Fruit fly (Drosophila melanogaster) whole organism, prepupa: ENCODE measurements around the gene CG17717.
A peak's percentile ranks its signal among the peaks of the same experiment; 100 is the strongest.

Experiments
- Blimp-1 ChIP-seq: fragments of 200-800 bp; sonication (Bioruptor generic); optimal IDR thresholded peaks from 3 replicates; lab custom pipeline; 2017; ENCODE audit warnings: missing biosample characterization, missing genetic modification characterization, mild to moderate bottlenecking, moderate library complexity, missing genetic modification reagents
- CG10669 ChIP-seq: fragments of 200-800 bp; sonication (Bioruptor generic); optimal IDR thresholded peaks from 3 replicates; lab custom pipeline; 2018; ENCODE audit warnings: missing biosample characterization, mild to moderate bottlenecking, missing genetic modification characterization, moderate library complexity
- CG11294 ChIP-seq: fragments of 200-800 bp; sonication (Bioruptor generic); IDR thresholded peaks from 2 replicates; pipeline ENCODE4 v1.3.6; 2022; ENCODE audit warnings: missing biosample characterization, missing genetic modification characterization
- CG11762 ChIP-seq: fragments of 200-800 bp; sonication (Bioruptor generic); optimal IDR thresholded peaks from 3 replicates; lab custom pipeline; 2016; ENCODE audit warnings: missing biosample characterization, missing genetic modification characterization; ENCODE audit not compliant: insufficient read depth
- CG11902 ChIP-seq: fragments of 200-800 bp; sonication (Bioruptor generic); optimal IDR thresholded peaks from 3 replicates; lab custom pipeline; 2016; ENCODE audit warnings: missing biosample characterization, missing genetic modification characterization
- CG1621 ChIP-seq: fragments of 200-800 bp; sonication (Bioruptor generic); optimal IDR thresholded peaks from 3 replicates; lab custom pipeline; 2018; ENCODE audit warnings: missing biosample characterization, mild to moderate bottlenecking, missing genetic modification characterization
- CG16779 ChIP-seq: fragments of 200-800 bp; sonication (Bioruptor generic); optimal IDR thresholded peaks from 3 replicates; lab custom pipeline; 2017; ENCODE audit warnings: missing biosample characterization, mild to moderate bottlenecking, missing genetic modification characterization
- CG3919 ChIP-seq: fragments of 200-800 bp; sonication (Bioruptor generic); optimal IDR thresholded peaks from 3 replicates; lab custom pipeline; 2016; ENCODE audit warnings: missing biosample characterization, missing genetic modification characterization
- CG4318 ChIP-seq: fragments of 200-800 bp; sonication (Bioruptor generic); optimal IDR thresholded peaks from 3 replicates; lab custom pipeline; 2017; ENCODE audit warnings: missing biosample characterization, mild to moderate bottlenecking, missing genetic modification characterization
- CG6163 ChIP-seq: fragments of 200-800 bp; sonication (Bioruptor generic); IDR thresholded peaks from 3 replicates; pipeline ENCODE4 v1.3.6; 2022; ENCODE audit warnings: missing biosample characterization, missing genetic modification characterization
- CG6276 ChIP-seq: fragments of 200-800 bp; sonication (Bioruptor generic); optimal IDR thresholded peaks from 2 replicates; lab custom pipeline; 2017; ENCODE audit warnings: missing biosample characterization, mild to moderate bottlenecking, missing genetic modification characterization
- CG6792 ChIP-seq: fragments of 200-800 bp; sonication (Bioruptor generic); optimal IDR thresholded peaks from 3 replicates; lab custom pipeline; 2016; ENCODE audit warnings: missing biosample characterization, missing genetic modification characterization
- CG7368 ChIP-seq: fragments of 200-800 bp; sonication (Bioruptor generic); optimal IDR thresholded peaks from 3 replicates; lab custom pipeline; 2016; ENCODE audit warnings: missing biosample characterization, missing genetic modification characterization
- CG8119 ChIP-seq: fragments of 200-800 bp; sonication (Bioruptor generic); IDR thresholded peaks from 3 replicates; pipeline ENCODE4 v1.3.6; 2022; ENCODE audit warnings: missing biosample characterization, missing genetic modification characterization
- CG8319 ChIP-seq: fragments of 200-800 bp; sonication (Bioruptor generic); optimal IDR thresholded peaks from 3 replicates; lab custom pipeline; 2016; ENCODE audit warnings: missing biosample characterization, missing genetic modification characterization
- CG8632 ChIP-seq: fragments of 200-800 bp; sonication (Bioruptor generic); optimal IDR thresholded peaks from 3 replicates; lab custom pipeline; 2016; ENCODE audit warnings: missing biosample characterization, missing genetic modification characterization
- CG9139 ChIP-seq: fragments of 200-800 bp; sonication (Bioruptor generic); optimal IDR thresholded peaks from 3 replicates; lab custom pipeline; 2017; ENCODE audit warnings: missing biosample characterization, mild to moderate bottlenecking, missing genetic modification characterization
- Eip75B ChIP-seq: fragments of 200-800 bp; sonication (Bioruptor generic); optimal IDR thresholded peaks from 3 replicates; lab custom pipeline; 2016; ENCODE audit warnings: missing biosample characterization, missing genetic modification characterization
- Eip78C ChIP-seq: fragments of 200-800 bp; sonication (Bioruptor generic); peaks from one replicate; lab custom pipeline; 2016; ENCODE audit warnings: missing biosample characterization, missing genetic modification characterization
- Hr38 ChIP-seq: sonication (Bioruptor generic); optimal IDR thresholded peaks from 2 replicates; lab custom pipeline; 2016; ENCODE audit warnings: missing biosample characterization, missing genetic modification characterization
- Hr4 ChIP-seq: fragments of 200-800 bp; sonication (Bioruptor generic); optimal IDR thresholded peaks from 3 replicates; lab custom pipeline; 2016; ENCODE audit warnings: missing biosample characterization, missing genetic modification characterization
- Lpt ChIP-seq: fragments of 200-800 bp; sonication (Bioruptor generic); optimal IDR thresholded peaks from 3 replicates; lab custom pipeline; 2016; ENCODE audit warnings: missing biosample characterization, missing genetic modification characterization
- Met ChIP-seq: fragments of 200-800 bp; sonication (Bioruptor generic); optimal IDR thresholded peaks from 3 replicates; lab custom pipeline; 2016; ENCODE audit warnings: missing biosample characterization, missing genetic modification characterization
- OdsH ChIP-seq: fragments of 200-800 bp; sonication (Bioruptor generic); optimal IDR thresholded peaks from 3 replicates; lab custom pipeline; 2016; ENCODE audit warnings: missing biosample characterization, missing genetic modification characterization
- Smox ChIP-seq: fragments of 200-800 bp; sonication (Bioruptor generic); optimal IDR thresholded peaks from 3 replicates; lab custom pipeline; 2016; ENCODE audit warnings: missing biosample characterization, missing genetic modification characterization
- Sox102F ChIP-seq: fragments of 200-800 bp; sonication (Bioruptor generic); optimal IDR thresholded peaks from 2 replicates; lab custom pipeline; 2016; ENCODE audit warnings: missing biosample characterization, mild to moderate bottlenecking, missing genetic modification characterization
- Sox14 ChIP-seq: fragments of 200-800 bp; sonication (Bioruptor generic); optimal IDR thresholded peaks from 3 replicates; lab custom pipeline; 2016; ENCODE audit warnings: missing biosample characterization, missing genetic modification characterization
- Sox15 ChIP-seq: fragments of 200-800 bp; sonication (Bioruptor generic); optimal IDR thresholded peaks from 3 replicates; lab custom pipeline; 2016; ENCODE audit warnings: missing biosample characterization, missing genetic modification characterization
- acj6 ChIP-seq: fragments of 200-800 bp; sonication (Bioruptor generic); optimal IDR thresholded peaks from 3 replicates; lab custom pipeline; 2016; ENCODE audit warnings: missing biosample characterization, missing genetic modification characterization
- cyc ChIP-seq: fragments of 200-800 bp; sonication (Bioruptor generic); optimal IDR thresholded peaks from 3 replicates; lab custom pipeline; 2016; ENCODE audit warnings: missing biosample characterization, missing genetic modification characterization
- dsx ChIP-seq: fragments of 200-800 bp; optimal IDR thresholded peaks from 3 replicates; lab custom pipeline; 2019; ENCODE audit warnings: missing biosample characterization, mild to moderate bottlenecking, missing genetic modification characterization, moderate library complexity; ENCODE audit not compliant: poor library complexity, severe bottlenecking
- fd59A ChIP-seq: fragments of 200-800 bp; sonication (Bioruptor generic); optimal IDR thresholded peaks from 2 replicates; lab custom pipeline; 2017; ENCODE audit warnings: missing biosample characterization, mild to moderate bottlenecking, missing genetic modification characterization, missing genetic modification reagents
- fd85E ChIP-seq: fragments of 200-800 bp; sonication (Bioruptor generic); optimal IDR thresholded peaks from 3 replicates; lab custom pipeline; 2016; ENCODE audit warnings: missing biosample characterization, missing genetic modification characterization
- fkh ChIP-seq: fragments of 200-800 bp; sonication (Bioruptor generic); optimal IDR thresholded peaks from 3 replicates; lab custom pipeline; 2017; ENCODE audit warnings: missing biosample characterization, mild to moderate bottlenecking, missing genetic modification characterization, moderate library complexity
- lz ChIP-seq: fragments of 200-800 bp; sonication (Bioruptor generic); optimal IDR thresholded peaks from 3 replicates; lab custom pipeline; 2016; ENCODE audit warnings: missing biosample characterization, missing genetic modification characterization
- pdm3 ChIP-seq: fragments of 200-800 bp; sonication (Bioruptor generic); optimal IDR thresholded peaks from 3 replicates; lab custom pipeline; 2016; ENCODE audit warnings: missing biosample characterization, missing genetic modification characterization
- salr ChIP-seq, 2 experiments: fragments of 200-800 bp; sonication (Bioruptor generic); optimal IDR thresholded peaks; 3 replicates each; lab custom pipeline; 2016 to 2018; ENCODE audit warnings: missing biosample characterization in 2 of 2, missing genetic modification characterization in 2 of 2, mild to moderate bottlenecking in 1 of 2
- spab ChIP-seq: fragments of 200-800 bp; sonication (Bioruptor generic); optimal IDR thresholded peaks from 2 replicates; lab custom pipeline; 2017; ENCODE audit warnings: missing biosample characterization, mild to moderate bottlenecking, missing genetic modification characterization, missing genetic modification reagents
- ss ChIP-seq, 2 experiments: fragments of 200-800 bp; sonication (Bioruptor generic); optimal IDR thresholded peaks; 2 replicates in 1 of 2; 3 replicates in 1 of 2; lab custom pipeline; 2017 to 2018; ENCODE audit warnings: mild to moderate bottlenecking in 2 of 2, missing biosample characterization in 2 of 2, missing genetic modification characterization in 2 of 2, moderate library complexity in 1 of 2
- svp ChIP-seq: fragments of 200-800 bp; sonication (Bioruptor generic); peaks from one replicate; lab custom pipeline; 2016; ENCODE audit warnings: missing biosample characterization, missing genetic modification characterization
- topi ChIP-seq: fragments of 200-800 bp; sonication (Bioruptor generic); optimal IDR thresholded peaks from 3 replicates; lab custom pipeline; 2016; ENCODE audit warnings: missing biosample characterization, missing genetic modification characterization
- vri ChIP-seq: fragments of 200-800 bp; sonication (Bioruptor generic); optimal IDR thresholded peaks from 3 replicates; lab custom pipeline; 2016; ENCODE audit warnings: missing biosample characterization, mild to moderate bottlenecking, missing genetic modification characterization

CG17717 gene

dm6 chrX:6549428-6550117, 39.5 kb upstream of the CG17717 start (continued):
- TF ChIP-seq spab (peak; percentile 92), svp (GFP tag; lab: Kevin White, UChicago) (peak; percentile 97), CG11902 (peak; percentile 95), Hr4 (GFP tag; lab: Kevin White, UChicago) (peak; percentile 93), CG4318 (GFP tag; lab: Kevin White, UChicago) (peak; percentile 93), CG8632 (GFP tag; lab: Kevin White, UChicago) (peak; percentile 91), Smox (peak; percentile 93), Hr38 (GFP tag; lab: Kevin White, UChicago) (peak; percentile 11), dsx (GFP tag; lab: Kevin White, UChicago) (peak; percentile 91), CG16779 (tag; lab: Kevin White, UChicago) (peak; percentile 89), CG8319 (GFP tag; lab: Kevin White, UChicago) (peak; percentile 94), Sox15 (GFP tag; lab: Kevin White, UChicago) (peak; percentile 91)
- TF ChIP-seq, all 60 proteins: peak for 60

dm6 chrX:6550118-6550502, 39.0 kb upstream of the CG17717 start:
- no peak for TF ChIP-seq CG16779 (tag; lab: Kevin White, UChicago)
- TF ChIP-seq Sox14 (GFP tag; lab: Kevin White, UChicago) = no peak
- no peak for TF ChIP-seq Blimp-1 (GFP tag; lab: Kevin White, UChicago)
- no peak for TF ChIP-seq Eip78C (GFP tag; lab: Kevin White, UChicago)
- TF ChIP-seq CG10669 = no peak
- TF ChIP-seq CG11902 = no peak
- no peak for TF ChIP-seq CG6792
- TF ChIP-seq lz (GFP tag; lab: Kevin White, UChicago) = no peak
- no peak for TF ChIP-seq svp (GFP tag; lab: Kevin White, UChicago)
- no peak for TF ChIP-seq CG11762
- no peak for TF ChIP-seq acj6
- TF ChIP-seq CG6276 (GFP tag; lab: Kevin White, UChicago) = no peak
- TF ChIP-seq spab = no peak
- TF ChIP-seq CG9139 (GFP tag; lab: Kevin White, UChicago) = no peak

- TF ChIP-seq CG7368 = no peak
- TF ChIP-seq svp (GFP tag; lab: Kevin White, UChicago) = no peak
- no peak for TF ChIP-seq CG11294 (GFP tag; lab: Robert Waterston, UW)
- TF ChIP-seq spab = no peak
- TF ChIP-seq CG11762 = no peak
- no peak for TF ChIP-seq fd85E (GFP tag; lab: Kevin White, UChicago)
- TF ChIP-seq, all 60 proteins: peak for 0
These were observed 37.6 kb upstream of the CG17717 start for dm6 chrX:6551464-6551863.

dm6 chrX:6571234-6571915, 17.7 kb upstream of the CG17717 start:
- peak; percentile 84 for TF ChIP-seq OdsH (GFP tag; lab: Kevin White, UChicago)
- TF ChIP-seq Smox = peak; percentile 64
- peak; percentile 51 for TF ChIP-seq Eip75B (GFP tag; lab: Kevin White, UChicago)
- TF ChIP-seq Sox102F (GFP tag; lab: Kevin White, UChicago) = peak; percentile 69
- TF ChIP-seq CG8119 (GFP tag; lab: Robert Waterston, UW) = peak; percentile 96
- TF ChIP-seq CG6276 (GFP tag; lab: Kevin White, UChicago) = peak; percentile 97
- peak; percentile 71 for TF ChIP-seq Met (GFP tag; lab: Kevin White, UChicago)
- peak; percentile 19 to 87 for TF ChIP-seq salr (GFP tag; optimal IDR thresholded peaks at IDR 0.05; lab: Kevin White, UChicago)
- peak; percentile 71 for TF ChIP-seq pdm3 (GFP tag; lab: Kevin White, UChicago)
- TF ChIP-seq CG1621 = peak; percentile 45
- TF ChIP-seq lz (GFP tag; lab: Kevin White, UChicago) = peak; percentile 72
- TF ChIP-seq CG11294 (GFP tag; lab: Robert Waterston, UW) = peak; percentile 77
- peak; percentile 65 for TF ChIP-seq CG6792
- peak; percentile 71 for TF ChIP-seq topi (GFP tag; lab: Kevin White, UChicago)
- TF ChIP-seq Hr4 (GFP tag; lab: Kevin White, UChicago) = peak; percentile 88
- TF ChIP-seq CG8632 (GFP tag; lab: Kevin White, UChicago) = peak; percentile 67
- TF ChIP-seq Hr38 (GFP tag; lab: Kevin White, UChicago) = no peak
- TF ChIP-seq CG3919 (GFP tag; lab: Kevin White, UChicago) = peak; percentile 81
- peak; percentile 79 for TF ChIP-seq CG16779 (tag; lab: Kevin White, UChicago)
- TF ChIP-seq ss (GFP tag; optimal IDR thresholded peaks at IDR 0.05; lab: Kevin White, UChicago) = peak; percentile 72 to 78
- TF ChIP-seq svp (GFP tag; lab: Kevin White, UChicago) = peak; percentile 91
- TF ChIP-seq Lpt (GFP tag; lab: Kevin White, UChicago) = peak; percentile 87
- peak; percentile 76 for TF ChIP-seq acj6
- TF ChIP-seq spab = peak; percentile 71
- TF ChIP-seq fkh = no peak
- peak; percentile 56 for TF ChIP-seq fd59A
- TF ChIP-seq cyc (GFP tag; lab: Kevin White, UChicago) = peak; percentile 61
- TF ChIP-seq vri (GFP tag; lab: Kevin White, UChicago) = peak; percentile 54
- TF ChIP-seq CG6163 (GFP tag; lab: Robert Waterston, UW) = peak; percentile 81
